Worm (Caenorhabditis elegans): ENCODE results near the gene rad-54.L2.

The rad-54.L2 gene

ce11 chrIV:8949078-8950039 lies 55.5 kb downstream of the rad-54.L2 start (continued):
- TF ChIP-seq nhr-90 (tag; optimal IDR thresholded peaks at IDR 0.05; ENCODE audit: poor library complexity) (peak; percentile 92), mdl-1 (tag; optimal IDR thresholded peaks at IDR 0.05) (peak in 1 of 2 experiments; percentile 99), Y116A8C.19 (tag; optimal IDR thresholded peaks at IDR 0.05; ENCODE audit: borderline replicate concordance) (no peak), skn-1 (tag; optimal IDR thresholded peaks at IDR 0.05) (peak; percentile 68), elt-2 (tag; optimal IDR thresholded peaks at IDR 0.05) (peak; percentile 58), ztf-4 (tag; optimal IDR thresholded peaks at IDR 0.05) (no peak), nhr-47 (tag; optimal IDR thresholded peaks at IDR 0.05) (peak; percentile 88), unc-86 (tag; optimal IDR thresholded peaks at IDR 0.05) (no peak), ceh-88 (GFP tag; IDR thresholded peaks at IDR 0.05) (peak; percentile 43; the same call in 1 of the 2 replicates), nhr-77 (tag; optimal IDR thresholded peaks at IDR 0.05) (no peak), lsy-2 (tag; optimal IDR thresholded peaks at IDR 0.05) (peak; percentile 81 to 82), hlh-4 (tag; optimal IDR thresholded peaks at IDR 0.05) (no peak), ceh-82 (tag; optimal IDR thresholded peaks at IDR 0.05) (no peak), fkh-8 (tag; optimal IDR thresholded peaks at IDR 0.05) (peak; percentile 43), swsn-7 (tag; optimal IDR thresholded peaks at IDR 0.05) (peak; percentile 70), ztf-11 (tag; optimal IDR thresholded peaks at IDR 0.05) (peak in 1 of 2 experiments; percentile 24), mep-1 (tag; optimal IDR thresholded peaks at IDR 0.05) (peak; percentile 90), jun-1 (tag; optimal IDR thresholded peaks at IDR 0.05) (peak; percentile 53), ama-1 (optimal IDR thresholded peaks at IDR 0.05) (peak; percentile 60), C04F5.9 (tag; optimal IDR thresholded peaks at IDR 0.05) (peak; percentile 32), fos-1 (tag; optimal IDR thresholded peaks at IDR 0.05) (peak; percentile 12), lir-3 (tag; optimal IDR thresholded peaks at IDR 0.05; ENCODE audit: poor library complexity) (peak; percentile 66), blmp-1 (tag; optimal IDR thresholded peaks at IDR 0.05) (peak; percentile 92), tbx-2 (tag; optimal IDR thresholded peaks at IDR 0.05) (peak; percentile 79), nhr-84 (tag; optimal IDR thresholded peaks at IDR 0.05) (no peak), sox-4 (tag; optimal IDR thresholded peaks at IDR 0.05) (no peak), pax-3 (tag; optimal IDR thresholded peaks at IDR 0.05) (peak; percentile 65), egl-13 (tag; optimal IDR thresholded peaks at IDR 0.05) (no peak), nhr-19 (GFP tag; conservative IDR thresholded peaks at IDR 0.05) (peak; percentile 80), nhr-20 (tag; optimal IDR thresholded peaks at IDR 0.05) (peak; percentile 95), pag-3 (tag; optimal IDR thresholded peaks at IDR 0.05; ENCODE audit: borderline replicate concordance, insufficient read depth) (no peak)

Data from whole organism, L1 larva.